Worm (Caenorhabditis elegans) whole organism, L1 larva: Measurements from ENCODE around the gene srbc-23.

Source experiments
- ceh-82 ChIP-seq, 3 experiments: fragments of 150-350 bp in 1 of 3; sonication (generic microtip) in 2 of 3; optimal IDR thresholded peaks; 2 replicates each; lab custom pipeline; 2014 to 2017; ENCODE audit warnings: missing biosample characterization in 3 of 3, missing genetic modification characterization in 3 of 3
- fkh-4 ChIP-seq: sonication (generic microtip); optimal IDR thresholded peaks from 2 replicates; lab custom pipeline; 2016; ENCODE audit warnings: missing compliant biosample characterization, missing genetic modification characterization, borderline replicate concordance
- lir-3 ChIP-seq: sonication (generic microtip); optimal IDR thresholded peaks from 2 replicates; lab custom pipeline; 2016; ENCODE audit warnings: mild to moderate bottlenecking, missing genetic modification characterization, moderate library complexity, missing compliant biosample characterization; ENCODE audit not compliant: poor library complexity
- nhr-11 ChIP-seq: fragments of 150-350 bp; optimal IDR thresholded peaks from 2 replicates; lab custom pipeline; 2014; ENCODE audit warnings: missing biosample characterization, missing genetic modification characterization
- nhr-237 ChIP-seq: fragments of 150-350 bp; optimal IDR thresholded peaks from 2 replicates; lab custom pipeline; 2014; ENCODE audit warnings: missing biosample characterization, missing genetic modification characterization
- nhr-76 ChIP-seq: sonication (generic microtip); optimal IDR thresholded peaks from 2 replicates; lab custom pipeline; 2017; ENCODE audit warnings: missing biosample characterization, missing genetic modification characterization

DNA sequence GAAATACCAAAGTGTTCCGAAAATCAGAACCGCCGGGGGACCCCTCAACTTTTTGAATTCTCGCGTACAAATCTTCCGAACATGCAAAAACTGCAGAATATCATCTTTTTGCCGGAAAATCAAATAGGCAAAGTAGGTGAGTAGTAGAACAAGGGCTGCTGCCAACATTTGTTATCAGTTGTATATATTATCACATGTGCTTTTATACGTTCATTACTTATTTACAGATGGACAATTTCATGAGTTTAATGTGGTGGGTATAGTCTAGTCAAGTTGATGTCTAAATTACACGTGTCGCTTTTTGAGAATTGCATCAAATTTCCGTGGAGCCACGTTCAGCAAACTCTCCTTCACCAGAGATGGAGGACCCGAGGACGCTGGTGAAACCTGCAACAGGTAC is 47.9 kb downstream of the srbc-23 start, which contains the start of gene cyp-32B1:
- TF ChIP-seq lir-3 (tag; lab: Kevin White, UChicago) = no peak
- no peak for TF ChIP-seq nhr-76
- no peak for TF ChIP-seq ceh-82 (tag; optimal IDR thresholded peaks at IDR 0.05; lab: Kevin White, UChicago)
- TF ChIP-seq nhr-237 (tag; lab: Kevin White, UChicago) = no peak
- TF ChIP-seq nhr-11 (tag; lab: Kevin White, UChicago) = no peak
- no peak for TF ChIP-seq fkh-4 (tag; lab: Kevin White, UChicago)
